Fruit fly (Drosophila melanogaster): ENCODE data around the gene CG7988.
A peak's percentile ranks its signal among the peaks of the same experiment; 100 is the strongest.

The CG7988 gene

dm6 chr3R:18185385-18185784 lies 34.9 kb upstream of the CG7988 start, which contains the start of the genes Arp5 and CG7208 (continued):
- peak; percentile 73 for TF ChIP-seq ems (GFP tag; optimal IDR thresholded peaks at IDR 0.05)
- peak; percentile 59 for TF ChIP-seq NFAT (GFP tag; IDR thresholded peaks at IDR 0.05)
- TF ChIP-seq bigmax (GFP tag; optimal IDR thresholded peaks at IDR 0.05), result no peak
- peak; percentile 40 to 61 for TF ChIP-seq chif (GFP tag; optimal IDR thresholded peaks at IDR 0.05)
- TF ChIP-seq dimm (GFP tag; IDR thresholded peaks at IDR 0.05), result no peak
- no peak for TF ChIP-seq ERR (GFP tag; optimal IDR thresholded peaks at IDR 0.05)
- no peak for TF ChIP-seq z (GFP tag; IDR thresholded peaks at IDR 0.05)
- no peak for TF ChIP-seq CG10321 (GFP tag; IDR thresholded peaks at IDR 0.05)
- TF ChIP-seq nmo (GFP tag; optimal IDR thresholded peaks at IDR 0.05), result peak; percentile 83
- no peak for TF ChIP-seq CG2875 (GFP tag; optimal IDR thresholded peaks at IDR 0.05)
- TF ChIP-seq pho (GFP tag; optimal IDR thresholded peaks at IDR 0.05), result peak; percentile 80
- TF ChIP-seq CG17612 (GFP tag; IDR thresholded peaks at IDR 0.05), result no peak
- TF ChIP-seq ham (GFP tag; IDR thresholded peaks at IDR 0.05), result no peak
- TF ChIP-seq CG12942 (GFP tag; optimal IDR thresholded peaks at IDR 0.05), result peak; percentile 69
- TF ChIP-seq peb (GFP tag; IDR thresholded peaks at IDR 0.05), result no peak
- TF ChIP-seq CG1603 (tag; optimal IDR thresholded peaks at IDR 0.05), result no peak
- TF ChIP-seq CG11247 (GFP tag; IDR thresholded peaks at IDR 0.05), result peak; percentile 39; the same call in 1 of the 2 replicates
- no peak for TF ChIP-seq CG32772 (GFP tag; IDR thresholded peaks at IDR 0.05)
- peak; percentile 44 for TF ChIP-seq CG12744 (GFP tag; optimal IDR thresholded peaks at IDR 0.05)
- no peak for TF ChIP-seq Lim3 (GFP tag; IDR thresholded peaks at IDR 0.05)
- TF ChIP-seq CG14441 (GFP tag; IDR thresholded peaks at IDR 0.05), result peak; percentile 45; the same call in 1 of the 2 replicates
- no peak for TF ChIP-seq CG16813 (GFP tag; IDR thresholded peaks at IDR 0.05; ENCODE audit: partially characterized antibody)
- TF ChIP-seq CG17186 (GFP tag; optimal IDR thresholded peaks at IDR 0.05), result no peak
- TF ChIP-seq B-H2 (GFP tag; optimal IDR thresholded peaks at IDR 0.05), result peak; percentile 71
- TF ChIP-seq p53 (GFP tag; optimal IDR thresholded peaks at IDR 0.05), result no peak
- TF ChIP-seq bsh (GFP tag; optimal IDR thresholded peaks at IDR 0.05), result peak in 1 of 2 experiments; percentile 70
- TF ChIP-seq Hr78 (GFP tag; optimal IDR thresholded peaks at IDR 0.05), result no peak
- no peak for TF ChIP-seq Awh (GFP tag; IDR thresholded peaks at IDR 0.05)
- TF ChIP-seq CG10267 (tag; optimal IDR thresholded peaks at IDR 0.05), result peak; percentile 95
- TF ChIP-seq sqz (GFP tag; optimal IDR thresholded peaks at IDR 0.05), result no peak
- no peak for TF ChIP-seq abd-A (tag; optimal IDR thresholded peaks at IDR 0.05)
- TF ChIP-seq CG7963 (GFP tag; IDR thresholded peaks at IDR 0.05; ENCODE audit: partially characterized antibody), result no peak
- TF ChIP-seq zen (tag; optimal IDR thresholded peaks at IDR 0.05), result peak; percentile 57
- TF ChIP-seq Aef1 (GFP tag; IDR thresholded peaks at IDR 0.05), result peak; percentile 44
- peak; percentile 70 for TF ChIP-seq Fer1 (GFP tag; optimal IDR thresholded peaks at IDR 0.05)
- TF ChIP-seq inv (GFP tag; IDR thresholded peaks at IDR 0.05; ENCODE audit: partially characterized antibody), result no peak
- peak; percentile 7 for TF ChIP-seq CG12219 (GFP tag; optimal IDR thresholded peaks at IDR 0.05)
- no peak for TF ChIP-seq CG8359 (GFP tag; optimal IDR thresholded peaks at IDR 0.05; ENCODE audit: borderline replicate concordance)
- TF ChIP-seq CG18011 (GFP tag; optimal IDR thresholded peaks at IDR 0.05), result peak; percentile 54
- no peak for TF ChIP-seq CG4282 (GFP tag; optimal IDR thresholded peaks at IDR 0.05)
- no peak for TF ChIP-seq ab (GFP tag; optimal IDR thresholded peaks at IDR 0.05)
- 0 out of 2 replicates have a peak, but pooled peaks have one; percentile 31 for TF ChIP-seq ara (GFP tag; IDR thresholded peaks at IDR 0.05)
- peak; percentile 69 for TF ChIP-seq CG13894 (tag; optimal IDR thresholded peaks at IDR 0.05)
- peak; percentile 71 for TF ChIP-seq fd3F (GFP tag; optimal IDR thresholded peaks at IDR 0.05)
- no peak for TF ChIP-seq CG4360 (GFP tag; IDR thresholded peaks at IDR 0.05)
- TF ChIP-seq CG42726 (GFP tag; IDR thresholded peaks at IDR 0.05; ENCODE audit: partially characterized antibody), result no peak
- peak; percentile 58 for TF ChIP-seq trem (tag; optimal IDR thresholded peaks at IDR 0.05)
- peak; percentile 30 for TF ChIP-seq CG3407 (GFP tag; optimal IDR thresholded peaks at IDR 0.05)
- TF ChIP-seq otp (GFP tag; IDR thresholded peaks at IDR 0.05), result no peak
- TF ChIP-seq unpg (GFP tag; optimal IDR thresholded peaks at IDR 0.05), result no peak
- TF ChIP-seq Tbp (GFP tag; optimal IDR thresholded peaks at IDR 0.05), result no peak

Measured in whole organism, embryonic.